Worm (Caenorhabditis elegans) whole organism, midembryonic: ENCODE data around the gene elt-7.

Source experiments
- T22C8.4 ChIP-seq: fragments of 200-800 bp; sonication (Bioruptor generic); IDR thresholded peaks from 2 replicates; pipeline ENCODE4 v1.3.6; 2022; ENCODE audit warnings: missing genetic modification characterization, missing compliant biosample characterization
- cog-1 ChIP-seq: sonication (generic microtip); optimal IDR thresholded peaks from 2 replicates; lab custom pipeline; 2016; ENCODE audit warnings: missing genetic modification characterization, missing compliant biosample characterization
- flt-1 ChIP-seq: fragments of 200-800 bp; sonication (Bioruptor generic); IDR thresholded peaks from 2 replicates; pipeline ENCODE4 v1.3.6; 2022; ENCODE audit warnings: missing genetic modification characterization, missing compliant biosample characterization
- klf-2 ChIP-seq: fragments of 200-800 bp; sonication (Bioruptor generic); conservative IDR thresholded peaks from 2 replicates; pipeline ENCODE4 v1.3.6; 2022; ENCODE audit warnings: missing genetic modification reagents, missing genetic modification characterization, missing compliant biosample characterization
- med-1 ChIP-seq: sonication (generic microtip); optimal IDR thresholded peaks from 2 replicates; lab custom pipeline; 2017; ENCODE audit warnings: missing genetic modification characterization, mild to moderate bottlenecking, missing compliant biosample characterization, antibody characterized with exemption, missing genetic modification reagents; ENCODE audit not compliant: insufficient read depth
- ref-1 ChIP-seq: fragments of 200-800 bp; sonication (Bioruptor generic); conservative IDR thresholded peaks from 2 replicates; pipeline ENCODE4 v1.3.6; 2022; ENCODE audit warnings: missing genetic modification reagents, missing genetic modification characterization, missing compliant biosample characterization
- tab-1 ChIP-seq: fragments of 200-800 bp; sonication (Bioruptor generic); IDR thresholded peaks from 2 replicates; pipeline ENCODE4 v1.3.6; 2022; ENCODE audit warnings: missing genetic modification characterization, missing compliant biosample characterization
- ztf-23 ChIP-seq: fragments of 200-800 bp; sonication (Bioruptor generic); IDR thresholded peaks from 2 replicates; pipeline ENCODE4 v1.3.6; 2022; ENCODE audit warnings: missing genetic modification reagents, missing genetic modification characterization, missing compliant biosample characterization
- ztf-29 ChIP-seq: fragments of 200-800 bp; sonication (Bioruptor generic); IDR thresholded peaks from 2 replicates; pipeline ENCODE4 v1.3.6; 2022; ENCODE audit warnings: missing genetic modification reagents, missing genetic modification characterization, missing compliant biosample characterization

Gene elt-7

ce11 chrV:4770408-4770947 lies at the start of gene elt-7:
Gene elt-7 (plus strand): TSS chrV:4770670.
- TF ChIP-seq tab-1 (GFP tag; lab: Robert Waterston, UW) (no peak), klf-2 (GFP tag; lab: Robert Waterston, UW) (no peak), med-1 (no peak), ztf-23 (no peak), cog-1 (tag; lab: Kevin White, UChicago) (no peak), T22C8.4 (GFP tag; lab: Robert Waterston, UW) (no peak), ztf-29 (GFP tag; lab: Robert Waterston, UW) (no peak), flt-1 (GFP tag; lab: Robert Waterston, UW) (no peak), ref-1 (no peak)

- TF ChIP-seq T22C8.4 (GFP tag; lab: Robert Waterston, UW), result no peak
- TF ChIP-seq ztf-23, result no peak
- no peak for TF ChIP-seq med-1
- no peak for TF ChIP-seq ref-1
- TF ChIP-seq cog-1 (tag; lab: Kevin White, UChicago), result no peak
- TF ChIP-seq tab-1 (GFP tag; lab: Robert Waterston, UW), result no peak
- TF ChIP-seq ztf-29 (GFP tag; lab: Robert Waterston, UW), result no peak
- TF ChIP-seq klf-2 (GFP tag; lab: Robert Waterston, UW), result no peak
- no peak for TF ChIP-seq flt-1 (GFP tag; lab: Robert Waterston, UW)
These were observed 49.5 kb upstream of the elt-7 start for ce11 chrV:4720884-4721464.

ce11 chrV:4722314-4722713 lies 48.2 kb upstream of the elt-7 start, which contains the start of gene F39G3.5:
Gene F39G3.5 (plus strand): TSS chrV:4722614.
- TF ChIP-seq flt-1 (GFP tag; lab: Robert Waterston, UW) (no peak), ztf-29 (GFP tag; lab: Robert Waterston, UW) (no peak)

ce11 chrV:4724453-4724852 lies 46.0 kb upstream of the elt-7 start, which contains the start of gene F39G3.4:
Gene F39G3.4 (plus strand): TSS chrV:4724753.
- no peak for TF ChIP-seq cog-1 (tag; lab: Kevin White, UChicago)
- no peak for TF ChIP-seq ref-1
- no peak for TF ChIP-seq klf-2 (GFP tag; lab: Robert Waterston, UW)
- no peak for TF ChIP-seq med-1
- no peak for TF ChIP-seq tab-1 (GFP tag; lab: Robert Waterston, UW)
- TF ChIP-seq ztf-29 (GFP tag; lab: Robert Waterston, UW), result no peak
- TF ChIP-seq T22C8.4 (GFP tag; lab: Robert Waterston, UW), result no peak
- no peak for TF ChIP-seq flt-1 (GFP tag; lab: Robert Waterston, UW)
- TF ChIP-seq ztf-23, result no peak

ce11 chrV:4730075-4730474 lies 40.4 kb upstream of the elt-7 start, which contains the start of gene tig-2:
Gene tig-2 (minus strand): TSS chrV:4730161.
- TF ChIP-seq klf-2 (GFP tag; lab: Robert Waterston, UW) (no peak), T22C8.4 (GFP tag; lab: Robert Waterston, UW) (no peak), ref-1 (no peak), cog-1 (tag; lab: Kevin White, UChicago) (no peak), ztf-29 (GFP tag; lab: Robert Waterston, UW) (no peak), flt-1 (GFP tag; lab: Robert Waterston, UW) (no peak), tab-1 (GFP tag; lab: Robert Waterston, UW) (no peak), med-1 (no peak), ztf-23 (no peak)

ce11 chrV:4731154-4731961 lies 39.1 kb upstream of the elt-7 start, which contains the start of gene F39G3.3:
Gene F39G3.3 (plus strand): TSS chrV:4731911.
- peak; percentile 92 for TF ChIP-seq flt-1 (GFP tag; lab: Robert Waterston, UW)
- TF ChIP-seq ztf-23, result peak; percentile 91
- peak; percentile 81 for TF ChIP-seq cog-1 (tag; lab: Kevin White, UChicago)
- peak; percentile 85 for TF ChIP-seq T22C8.4 (GFP tag; lab: Robert Waterston, UW)
- TF ChIP-seq tab-1 (GFP tag; lab: Robert Waterston, UW), result peak; percentile 92
- peak; percentile 77 for TF ChIP-seq ztf-29 (GFP tag; lab: Robert Waterston, UW)
- peak; percentile 96 for TF ChIP-seq med-1
- TF ChIP-seq klf-2 (GFP tag; lab: Robert Waterston, UW), result peak; percentile 81
- peak; percentile 64; the same call in 1 of the 2 replicates for TF ChIP-seq ref-1

- TF ChIP-seq cog-1 (tag; lab: Kevin White, UChicago) (no peak), ref-1 (no peak), ztf-29 (GFP tag; lab: Robert Waterston, UW) (no peak), med-1 (no peak), klf-2 (GFP tag; lab: Robert Waterston, UW) (no peak), T22C8.4 (GFP tag; lab: Robert Waterston, UW) (no peak), ztf-23 (no peak), flt-1 (GFP tag; lab: Robert Waterston, UW) (no peak), tab-1 (GFP tag; lab: Robert Waterston, UW) (no peak)
These were observed 36.5 kb upstream of the elt-7 start for ce11 chrV:4733952-4734351.

ce11 chrV:4734608-4735007 lies 35.9 kb upstream of the elt-7 start:
- TF ChIP-seq med-1 (no peak), T22C8.4 (GFP tag; lab: Robert Waterston, UW) (no peak), cog-1 (tag; lab: Kevin White, UChicago) (no peak), ref-1 (no peak), ztf-23 (no peak), flt-1 (GFP tag; lab: Robert Waterston, UW) (no peak), tab-1 (GFP tag; lab: Robert Waterston, UW) (no peak), ztf-29 (GFP tag; lab: Robert Waterston, UW) (no peak), klf-2 (GFP tag; lab: Robert Waterston, UW) (no peak)

ce11 chrV:4737727-4738126 lies 32.7 kb upstream of the elt-7 start, which contains the start of gene F39G3.2:
Gene F39G3.2 (plus strand): TSS chrV:4737831.
- TF ChIP-seq ztf-23 (no peak), ref-1 (no peak), med-1 (no peak), flt-1 (GFP tag; lab: Robert Waterston, UW) (no peak), ztf-29 (GFP tag; lab: Robert Waterston, UW) (no peak), tab-1 (GFP tag; lab: Robert Waterston, UW) (no peak), klf-2 (GFP tag; lab: Robert Waterston, UW) (no peak)
